Worm (Caenorhabditis elegans): ENCODE data around the gene C02F5.5.

C02F5.5 gene

DNA sequence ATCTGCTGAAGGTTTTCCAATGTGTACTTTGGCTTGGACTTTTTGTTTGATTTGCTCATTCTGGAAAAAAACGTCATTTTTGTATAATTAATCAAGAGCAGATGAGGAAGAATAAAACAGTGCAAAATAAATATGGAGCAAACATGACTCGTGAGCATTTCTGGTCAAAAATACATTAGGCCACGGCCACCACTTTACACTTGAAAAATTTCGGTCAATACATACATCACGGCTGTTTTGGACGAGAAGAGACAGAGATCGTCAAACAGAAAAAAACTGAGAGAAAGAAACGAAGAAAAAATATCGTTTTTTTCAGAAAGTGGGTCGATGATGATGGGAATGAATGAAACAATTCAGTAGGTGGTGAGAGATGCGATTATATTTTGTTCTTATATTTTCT lies 32.3 kb downstream of the C02F5.5 start, which contains the start of the genes F09G8.7 and crn-7:
Gene F09G8.7 (minus strand): TSS at position 60 of the 400 bp plus-strand sequence.
Gene crn-7 (plus strand): TSS at position 236 of the 400 bp plus-strand sequence.
- no peak for TF ChIP-seq scrt-1 (GFP tag; IDR thresholded peaks at IDR 0.05)
- TF ChIP-seq tra-4 (tag; optimal IDR thresholded peaks at IDR 0.05), result no peak
- TF ChIP-seq tbx-37 (GFP tag; conservative IDR thresholded peaks at IDR 0.05), result no peak
- no peak for TF ChIP-seq F13C5.2 (tag; optimal IDR thresholded peaks at IDR 0.05)
- TF ChIP-seq ceh-13 (GFP tag; optimal IDR thresholded peaks at IDR 0.05), result no peak
- no peak for TF ChIP-seq hmg-4 (GFP tag; optimal IDR thresholded peaks at IDR 0.05)
- no peak for TF ChIP-seq hnd-1 (tag; optimal IDR thresholded peaks at IDR 0.05)
- TF ChIP-seq tbx-11 (GFP tag; IDR thresholded peaks at IDR 0.05), result no peak
- TF ChIP-seq B0310.2 (tag; optimal IDR thresholded peaks at IDR 0.05), result no peak
- TF ChIP-seq ets-7 (tag; optimal IDR thresholded peaks at IDR 0.05), result no peak

DNA sequence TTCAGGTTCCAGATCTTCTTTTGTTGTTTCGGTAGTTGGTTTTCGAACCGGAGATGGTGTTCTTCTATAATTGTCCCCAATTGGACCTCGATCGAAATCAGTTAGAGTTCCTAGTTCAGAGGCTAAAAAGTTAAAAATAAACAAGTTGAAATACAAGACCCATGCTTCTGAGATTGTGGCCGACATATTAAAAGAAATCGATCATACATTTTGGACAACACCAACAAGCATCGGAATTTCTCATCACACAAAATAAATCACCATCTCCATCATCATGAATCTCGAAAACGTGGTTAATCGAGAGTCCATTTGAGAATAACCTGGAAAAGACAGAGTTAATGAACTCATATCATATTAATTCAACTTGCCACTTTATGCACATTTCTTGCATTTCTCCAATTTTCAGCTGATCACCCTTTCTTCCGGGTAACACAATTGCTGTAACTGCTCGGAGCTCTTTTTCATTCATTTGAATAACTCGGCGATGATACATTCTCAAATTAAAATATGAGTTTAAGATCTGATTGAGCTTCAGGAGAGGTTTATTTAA lies 35.8 kb downstream of the C02F5.5 start, which contains the start of the genes mps-4 and F09G8.10:
Gene mps-4 (minus strand): TSS at position 101 of the 550 bp plus-strand sequence.
Gene F09G8.10 (minus strand): TSS at position 500 of the 550 bp plus-strand sequence.
- TF ChIP-seq hmg-4 (GFP tag; optimal IDR thresholded peaks at IDR 0.05) (no peak), ceh-36 (tag; optimal IDR thresholded peaks at IDR 0.05) (no peak), pes-1 (GFP tag; IDR thresholded peaks at IDR 0.05) (no peak), hmbx-1 (tag; optimal IDR thresholded peaks at IDR 0.05) (no peak), tbx-11 (GFP tag; IDR thresholded peaks at IDR 0.05) (no peak), sea-1 (GFP tag; conservative IDR thresholded peaks at IDR 0.05) (no peak), F13C5.2 (tag; optimal IDR thresholded peaks at IDR 0.05) (no peak), tbx-37 (GFP tag; conservative IDR thresholded peaks at IDR 0.05) (no peak), tra-4 (tag; optimal IDR thresholded peaks at IDR 0.05) (no peak), B0310.2 (tag; optimal IDR thresholded peaks at IDR 0.05) (no peak), ama-1 (optimal IDR thresholded peaks at IDR 0.05) (no peak), flt-1 (GFP tag; IDR thresholded peaks at IDR 0.05) (no peak), aly-1 (tag; optimal IDR thresholded peaks at IDR 0.05) (no peak), hnd-1 (tag; optimal IDR thresholded peaks at IDR 0.05) (no peak), ets-7 (tag; optimal IDR thresholded peaks at IDR 0.05) (no peak), ceh-13 (GFP tag; optimal IDR thresholded peaks at IDR 0.05) (no peak), scrt-1 (GFP tag; IDR thresholded peaks at IDR 0.05) (no peak)

DNA sequence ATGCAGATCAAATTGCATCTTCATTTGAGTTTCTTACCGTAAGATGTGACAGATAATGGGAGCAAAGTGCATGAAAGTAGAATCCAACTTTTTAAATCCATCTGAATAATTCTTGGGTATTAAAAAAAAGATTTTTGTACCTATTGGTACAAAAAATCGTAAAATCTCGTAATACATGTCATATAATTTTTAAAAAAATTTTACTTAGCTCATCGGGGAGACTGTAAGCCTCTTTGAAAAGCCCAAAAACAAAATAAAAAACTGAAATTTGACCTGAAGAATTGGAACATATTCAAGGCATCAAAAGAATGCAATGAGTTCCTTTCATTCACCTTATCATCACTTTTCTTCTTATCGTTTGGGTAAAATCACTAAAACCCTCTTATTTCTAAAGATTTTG lies 39.9 kb downstream of the C02F5.5 start, which contains the start of gene clec-160:
Gene clec-160 (minus strand): TSS at position 101 of the 400 bp plus-strand sequence.
- no peak for TF ChIP-seq B0310.2 (tag; optimal IDR thresholded peaks at IDR 0.05)
- no peak for TF ChIP-seq hmbx-1 (tag; optimal IDR thresholded peaks at IDR 0.05)
- no peak for TF ChIP-seq ceh-13 (GFP tag; optimal IDR thresholded peaks at IDR 0.05)
- TF ChIP-seq tra-4 (tag; optimal IDR thresholded peaks at IDR 0.05), result no peak

DNA sequence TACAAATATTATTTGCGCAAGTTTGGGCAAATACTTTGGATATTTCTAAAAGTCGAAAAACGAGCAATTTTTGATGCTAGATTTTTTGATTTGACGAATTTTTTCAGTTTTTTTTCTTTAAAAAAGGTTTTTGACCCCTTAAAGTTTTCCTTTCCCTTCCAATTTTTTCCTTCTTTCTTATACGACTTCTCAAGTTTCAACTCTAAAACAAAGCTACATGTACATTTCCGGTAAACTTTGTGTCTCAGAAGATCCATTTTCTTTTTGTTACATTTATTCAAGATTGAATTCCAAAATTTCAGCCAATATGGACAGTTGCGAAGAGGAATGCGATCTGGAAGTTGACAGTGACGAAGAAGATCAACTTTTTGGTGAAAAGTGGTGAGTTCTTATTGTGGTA lies 42.8 kb downstream of the C02F5.5 start, which contains the start of gene mig-10:
Gene mig-10 (plus strand): TSS at position 301 of the 400 bp plus-strand sequence.
- TF ChIP-seq ets-7 (tag; optimal IDR thresholded peaks at IDR 0.05) (no peak), tra-4 (tag; optimal IDR thresholded peaks at IDR 0.05) (no peak), scrt-1 (GFP tag; IDR thresholded peaks at IDR 0.05) (no peak), sea-1 (GFP tag; conservative IDR thresholded peaks at IDR 0.05) (no peak), ama-1 (optimal IDR thresholded peaks at IDR 0.05) (no peak), B0310.2 (tag; optimal IDR thresholded peaks at IDR 0.05) (no peak), ceh-36 (tag; optimal IDR thresholded peaks at IDR 0.05) (no peak), flt-1 (GFP tag; IDR thresholded peaks at IDR 0.05) (no peak), ceh-13 (GFP tag; optimal IDR thresholded peaks at IDR 0.05) (no peak), aly-1 (tag; optimal IDR thresholded peaks at IDR 0.05) (no peak), hmbx-1 (tag; optimal IDR thresholded peaks at IDR 0.05) (no peak), tbx-11 (GFP tag; IDR thresholded peaks at IDR 0.05) (no peak), hmg-4 (GFP tag; optimal IDR thresholded peaks at IDR 0.05) (no peak), tbx-37 (GFP tag; conservative IDR thresholded peaks at IDR 0.05) (no peak), pes-1 (GFP tag; IDR thresholded peaks at IDR 0.05) (no peak), hnd-1 (tag; optimal IDR thresholded peaks at IDR 0.05) (no peak), F13C5.2 (tag; optimal IDR thresholded peaks at IDR 0.05) (no peak)

DNA sequence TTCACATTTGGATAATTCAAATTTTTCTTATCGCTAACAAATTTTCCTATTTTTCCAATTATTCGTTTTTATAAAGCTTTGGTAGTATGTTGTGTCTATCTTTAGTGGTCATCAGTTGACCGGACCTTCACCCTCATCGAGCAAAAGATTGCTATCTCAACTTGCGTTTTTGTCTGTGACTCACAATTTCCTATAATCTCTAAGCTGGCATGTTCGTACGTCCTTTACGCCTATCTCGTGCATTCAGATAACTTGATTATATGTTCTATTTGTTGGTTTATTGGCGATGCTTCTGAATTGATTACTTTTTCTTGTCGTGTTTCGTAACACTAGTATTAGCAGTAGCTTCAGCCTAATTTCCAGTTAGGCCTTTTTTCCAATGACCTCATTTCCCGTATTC lies 43.6 kb downstream of the C02F5.5 start:
- TF ChIP-seq B0310.2 (tag; optimal IDR thresholded peaks at IDR 0.05) (no peak), ceh-36 (tag; optimal IDR thresholded peaks at IDR 0.05) (no peak), ama-1 (optimal IDR thresholded peaks at IDR 0.05) (no peak), F13C5.2 (tag; optimal IDR thresholded peaks at IDR 0.05) (no peak), tra-4 (tag; optimal IDR thresholded peaks at IDR 0.05) (no peak), scrt-1 (GFP tag; IDR thresholded peaks at IDR 0.05) (no peak), tbx-11 (GFP tag; IDR thresholded peaks at IDR 0.05) (no peak), aly-1 (tag; optimal IDR thresholded peaks at IDR 0.05) (no peak), flt-1 (GFP tag; IDR thresholded peaks at IDR 0.05) (no peak), ets-7 (tag; optimal IDR thresholded peaks at IDR 0.05) (no peak), hnd-1 (tag; optimal IDR thresholded peaks at IDR 0.05) (no peak), tbx-37 (GFP tag; conservative IDR thresholded peaks at IDR 0.05) (no peak), sea-1 (GFP tag; conservative IDR thresholded peaks at IDR 0.05) (no peak), pes-1 (GFP tag; IDR thresholded peaks at IDR 0.05) (no peak), ceh-13 (GFP tag; optimal IDR thresholded peaks at IDR 0.05) (no peak), hmbx-1 (tag; optimal IDR thresholded peaks at IDR 0.05) (no peak)

DNA sequence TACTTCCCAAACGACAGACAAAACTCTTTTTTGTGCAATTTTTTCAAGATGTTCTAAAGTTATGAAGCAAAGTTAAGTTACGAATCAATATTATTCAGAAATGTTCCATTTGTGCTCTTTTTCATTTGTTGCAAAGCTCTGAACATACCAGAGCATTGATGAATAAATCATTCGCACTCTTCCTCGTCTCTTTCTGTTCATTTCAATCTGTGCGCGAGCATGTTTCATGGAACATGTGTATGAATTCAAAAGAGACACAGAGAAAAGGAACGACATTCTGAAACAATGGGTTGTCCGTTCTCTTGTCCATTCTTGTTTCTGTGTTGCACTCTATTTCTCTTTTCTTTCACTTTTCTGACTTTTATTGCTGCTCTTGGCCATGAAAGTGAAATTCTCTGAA lies 44.4 kb downstream of the C02F5.5 start:
- TF ChIP-seq pes-1 (GFP tag; IDR thresholded peaks at IDR 0.05) (no peak), ceh-13 (GFP tag; optimal IDR thresholded peaks at IDR 0.05) (no peak), B0310.2 (tag; optimal IDR thresholded peaks at IDR 0.05) (no peak), tra-4 (tag; optimal IDR thresholded peaks at IDR 0.05) (no peak), hmbx-1 (tag; optimal IDR thresholded peaks at IDR 0.05) (no peak), aly-1 (tag; optimal IDR thresholded peaks at IDR 0.05) (no peak), hmg-4 (GFP tag; optimal IDR thresholded peaks at IDR 0.05) (no peak), ceh-36 (tag; optimal IDR thresholded peaks at IDR 0.05) (no peak), hnd-1 (tag; optimal IDR thresholded peaks at IDR 0.05) (no peak), sea-1 (GFP tag; conservative IDR thresholded peaks at IDR 0.05) (no peak), tbx-11 (GFP tag; IDR thresholded peaks at IDR 0.05) (no peak), tbx-37 (GFP tag; conservative IDR thresholded peaks at IDR 0.05) (no peak), ama-1 (optimal IDR thresholded peaks at IDR 0.05) (no peak), scrt-1 (GFP tag; IDR thresholded peaks at IDR 0.05) (no peak), ets-7 (tag; optimal IDR thresholded peaks at IDR 0.05) (no peak), F13C5.2 (tag; optimal IDR thresholded peaks at IDR 0.05) (no peak), flt-1 (GFP tag; IDR thresholded peaks at IDR 0.05) (no peak)

DNA sequence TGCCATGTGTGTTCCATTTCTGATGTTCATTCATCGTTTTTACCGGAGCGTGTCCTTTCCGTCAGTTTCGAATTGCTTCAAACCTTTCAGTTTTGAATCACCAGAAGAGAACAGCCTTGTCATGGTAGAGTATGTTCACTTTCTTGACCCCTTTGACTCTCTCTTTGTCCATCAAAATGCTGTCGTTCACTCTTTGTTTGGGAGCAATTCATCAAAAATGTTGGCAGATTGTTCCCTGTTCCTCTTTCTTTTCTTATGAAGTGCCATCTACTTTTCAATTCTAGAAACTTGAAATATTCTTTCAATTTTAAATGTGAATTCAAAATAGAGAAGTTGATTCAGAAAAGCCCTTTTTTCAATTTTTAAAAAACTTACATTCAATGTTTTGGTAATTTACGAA lies 45.3 kb downstream of the C02F5.5 start:
- no peak for TF ChIP-seq ets-7 (tag; optimal IDR thresholded peaks at IDR 0.05)
- TF ChIP-seq pes-1 (GFP tag; IDR thresholded peaks at IDR 0.05), result no peak
- TF ChIP-seq tbx-11 (GFP tag; IDR thresholded peaks at IDR 0.05), result no peak
- no peak for TF ChIP-seq F13C5.2 (tag; optimal IDR thresholded peaks at IDR 0.05)
- TF ChIP-seq hmg-4 (GFP tag; optimal IDR thresholded peaks at IDR 0.05), result no peak
- TF ChIP-seq tra-4 (tag; optimal IDR thresholded peaks at IDR 0.05), result no peak
- no peak for TF ChIP-seq aly-1 (tag; optimal IDR thresholded peaks at IDR 0.05)
- TF ChIP-seq ceh-36 (tag; optimal IDR thresholded peaks at IDR 0.05), result no peak
- TF ChIP-seq flt-1 (GFP tag; IDR thresholded peaks at IDR 0.05), result no peak
- TF ChIP-seq sea-1 (GFP tag; conservative IDR thresholded peaks at IDR 0.05), result no peak
- TF ChIP-seq hmbx-1 (tag; optimal IDR thresholded peaks at IDR 0.05), result no peak
- no peak for TF ChIP-seq scrt-1 (GFP tag; IDR thresholded peaks at IDR 0.05)
- TF ChIP-seq B0310.2 (tag; optimal IDR thresholded peaks at IDR 0.05), result no peak
- TF ChIP-seq ama-1 (optimal IDR thresholded peaks at IDR 0.05), result no peak

Measured in whole organism, early embryonic.